Fruit fly (Drosophila melanogaster): ENCODE data around the gene Spn38F.

Gene Spn38F

dm6 chr2L:20881353-20882079 is 43.7 kb upstream of the Spn38F start (continued):
- TF ChIP-seq jim (GFP tag; optimal IDR thresholded peaks at IDR 0.05) (no peak), Abd-B (GFP tag; optimal IDR thresholded peaks at IDR 0.05) (no peak), Jra (GFP tag; optimal IDR thresholded peaks at IDR 0.05) (no peak), HLH106 (tag; optimal IDR thresholded peaks at IDR 0.05) (no peak), CG9705 (GFP tag; optimal IDR thresholded peaks at IDR 0.05) (no peak), dsf (GFP tag; optimal IDR thresholded peaks at IDR 0.05; ENCODE audit: borderline replicate concordance) (no peak), sv (GFP tag; optimal IDR thresholded peaks at IDR 0.05) (peak; percentile 21), Rel (GFP tag; optimal IDR thresholded peaks at IDR 0.05) (no peak), Rel (tag; optimal IDR thresholded peaks at IDR 0.05) (peak; percentile 16), N (GFP tag; optimal IDR thresholded peaks at IDR 0.05) (no peak), CrebA (GFP tag; optimal IDR thresholded peaks at IDR 0.05; ENCODE audit: borderline replicate concordance) (no peak)

- TF ChIP-seq HLH106 (tag; optimal IDR thresholded peaks at IDR 0.05) (peak; percentile 15), rgr (GFP tag; optimal IDR thresholded peaks at IDR 0.05) (peak; percentile 27), OdsH (GFP tag; optimal IDR thresholded peaks at IDR 0.05) (peak; percentile 41), psq (GFP tag; optimal IDR thresholded peaks at IDR 0.05) (peak; percentile 35), dl (GFP tag; optimal IDR thresholded peaks at IDR 0.05; ENCODE audit: insufficient read depth in 1 of 2, partially characterized antibody in 2 of 2) (no peak), brk (GFP tag; optimal IDR thresholded peaks at IDR 0.05) (no peak), Hnf4 (GFP tag; optimal IDR thresholded peaks at IDR 0.05) (no peak), br (GFP tag; optimal IDR thresholded peaks at IDR 0.05) (peak; percentile 53), ey (GFP tag; optimal IDR thresholded peaks at IDR 0.05) (peak; percentile 26), fru (GFP tag; optimal IDR thresholded peaks at IDR 0.05) (peak; percentile 42), foxo (GFP tag; optimal IDR thresholded peaks at IDR 0.05) (peak in 1 of 2 experiments; percentile 57)
Observed at dm6 chr2L:20880476-20880875, 42.7 kb upstream of the Spn38F start.

dm6 chr2L:20879567-20880141 is 41.9 kb upstream of the Spn38F start:
- no peak for TF ChIP-seq OdsH (GFP tag; optimal IDR thresholded peaks at IDR 0.05)
- no peak for TF ChIP-seq N (GFP tag; optimal IDR thresholded peaks at IDR 0.05)
- TF ChIP-seq Sp1 (GFP tag; optimal IDR thresholded peaks at IDR 0.05) = no peak
- no peak for TF ChIP-seq h (GFP tag; optimal IDR thresholded peaks at IDR 0.05)
- TF ChIP-seq dsf (GFP tag; optimal IDR thresholded peaks at IDR 0.05; ENCODE audit: borderline replicate concordance) = no peak
- TF ChIP-seq sage (GFP tag; optimal IDR thresholded peaks at IDR 0.05) = no peak
- TF ChIP-seq Hnf4 (GFP tag; optimal IDR thresholded peaks at IDR 0.05) = no peak
- TF ChIP-seq Myc (optimal IDR thresholded peaks at IDR 0.05) = no peak

dm6 chr2L:20878463-20878862 is 40.7 kb upstream of the Spn38F start:
- TF ChIP-seq OdsH (GFP tag; optimal IDR thresholded peaks at IDR 0.05) (no peak), fru (GFP tag; optimal IDR thresholded peaks at IDR 0.05) (no peak)

dm6 chr2L:20878052-20878451 is 40.3 kb upstream of the Spn38F start:
- TF ChIP-seq Rel (GFP tag; optimal IDR thresholded peaks at IDR 0.05) (no peak), Rel (tag; optimal IDR thresholded peaks at IDR 0.05) (no peak), HLH106 (tag; optimal IDR thresholded peaks at IDR 0.05) (no peak), fru (GFP tag; optimal IDR thresholded peaks at IDR 0.05) (no peak), jim (GFP tag; optimal IDR thresholded peaks at IDR 0.05) (no peak)

- TF ChIP-seq Vsx2 (GFP tag; optimal IDR thresholded peaks at IDR 0.05; ENCODE audit: partially characterized antibody) (no peak), Myc (optimal IDR thresholded peaks at IDR 0.05) (peak; percentile 75)
Observed at dm6 chr2L:20874514-20874913, 36.7 kb upstream of the Spn38F start.

- TF ChIP-seq lola (GFP tag; optimal IDR thresholded peaks at IDR 0.05) (no peak), Mio (GFP tag; optimal IDR thresholded peaks at IDR 0.05) (no peak), usp (GFP tag; optimal IDR thresholded peaks at IDR 0.05) (no peak), tai (GFP tag; optimal IDR thresholded peaks at IDR 0.05) (no peak), brk (GFP tag; optimal IDR thresholded peaks at IDR 0.05) (no peak), pan (optimal IDR thresholded peaks at IDR 0.05) (no peak), foxo (GFP tag; optimal IDR thresholded peaks at IDR 0.05) (no peak), Vsx2 (GFP tag; optimal IDR thresholded peaks at IDR 0.05; ENCODE audit: partially characterized antibody) (no peak), Hr83 (GFP tag; optimal IDR thresholded peaks at IDR 0.05; ENCODE audit: poor library complexity, severe bottlenecking) (no peak)
Observed at dm6 chr2L:20869804-20870295, 32.1 kb upstream of the Spn38F start, which contains the start of gene CG14401. Gene CG14401 (plus strand): TSS chr2L:20869854.
